Worm (Caenorhabditis elegans) whole organism, L3 larva: ENCODE measurements around the gene pyk-2.
A peak's percentile ranks its signal among the peaks of the same experiment; 100 is the strongest.
"Not testable (repeated sequence)": the region's sequence is repeated elsewhere in the genome, so short reads cannot be mapped to it uniquely, and the experiment has no call there.

Source experiments
- R02D3.7 ChIP-seq: fragments of 150-350 bp; optimal IDR thresholded peaks from 2 replicates; lab custom pipeline; 2014; ENCODE audit warnings: missing biosample characterization, missing genetic modification characterization
- ama-1 ChIP-seq: fragments of 150-350 bp; optimal IDR thresholded peaks from 2 replicates; lab custom pipeline; 2018
- elt-1 ChIP-seq: fragments of 150-350 bp; optimal IDR thresholded peaks from 2 replicates; lab custom pipeline; 2014; ENCODE audit warnings: missing biosample characterization, missing genetic modification characterization
- fkh-2 ChIP-seq: fragments of 150-350 bp; optimal IDR thresholded peaks from 2 replicates; lab custom pipeline; 2014; ENCODE audit warnings: missing biosample characterization, missing genetic modification reagents, missing genetic modification characterization
- jun-1 ChIP-seq: fragments of 150-350 bp; optimal IDR thresholded peaks from 2 replicates; lab custom pipeline; 2014; ENCODE audit warnings: missing biosample characterization, missing genetic modification reagents, missing genetic modification characterization
- lsy-12 ChIP-seq: sonication (generic microtip); optimal IDR thresholded peaks from 2 replicates; lab custom pipeline; 2016; ENCODE audit warnings: mild to moderate bottlenecking, missing genetic modification characterization, missing compliant biosample characterization
- nhr-237 ChIP-seq: fragments of 150-350 bp; optimal IDR thresholded peaks from 2 replicates; lab custom pipeline; 2014; ENCODE audit warnings: missing biosample characterization, missing genetic modification characterization
- nhr-25 ChIP-seq: sonication (generic microtip); optimal IDR thresholded peaks from 2 replicates; lab custom pipeline; 2017; ENCODE audit warnings: missing biosample characterization, missing genetic modification characterization
- nhr-43 ChIP-seq: sonication (generic microtip); optimal IDR thresholded peaks from 2 replicates; lab custom pipeline; 2016; ENCODE audit warnings: mild to moderate bottlenecking, missing genetic modification characterization, missing compliant biosample characterization; ENCODE audit not compliant: poor library complexity, severe bottlenecking
- tbx-2 ChIP-seq: sonication (generic microtip); optimal IDR thresholded peaks from 2 replicates; lab custom pipeline; 2016; ENCODE audit warnings: mild to moderate bottlenecking, missing genetic modification characterization, missing compliant biosample characterization
- unc-39 ChIP-seq: sonication (generic microtip); optimal IDR thresholded peaks from 4 replicates; lab custom pipeline; 2017; ENCODE audit warnings: missing biosample characterization, missing genetic modification characterization
- zag-1 ChIP-seq: fragments of 150-350 bp; optimal IDR thresholded peaks from 2 replicates; lab custom pipeline; 2014; ENCODE audit warnings: missing biosample characterization, missing genetic modification characterization
- ztf-11 ChIP-seq: fragments of 150-350 bp; optimal IDR thresholded peaks from 2 replicates; lab custom pipeline; 2014; ENCODE audit warnings: missing biosample characterization, missing genetic modification characterization

Gene pyk-2

ce11 chrIV:10950363-10951214 lies 40.9 kb downstream of the pyk-2 start:
- peak; percentile 41 for TF ChIP-seq nhr-43
- no peak for TF ChIP-seq ama-1 (lab: Kevin White, UChicago)
- no peak for TF ChIP-seq jun-1 (tag; lab: Kevin White, UChicago)

- TF ChIP-seq nhr-25 (tag; lab: Kevin White, UChicago) (no peak), lsy-12 (no peak)
Observed at ce11 chrIV:10951997-10952396, 42.3 kb downstream of the pyk-2 start, which contains the start of gene Y69E1A.3. Gene Y69E1A.3 (plus strand): TSS chrIV:10952297.

ce11 chrIV:10954955-10955354 lies 45.2 kb downstream of the pyk-2 start, which contains the start of gene Y69E1A.4:
Gene Y69E1A.4 (plus strand): TSS chrIV:10955255.
- TF ChIP-seq nhr-237 (tag; lab: Kevin White, UChicago); ztf-11 (tag; lab: Kevin White, UChicago); nhr-43: not testable (repeated sequence)

- TF ChIP-seq R02D3.7 (tag; lab: Kevin White, UChicago) = no peak
- no peak for TF ChIP-seq fkh-2
- TF ChIP-seq tbx-2 (tag; lab: Kevin White, UChicago) = no peak
- TF ChIP-seq lsy-12 = no peak
- TF ChIP-seq unc-39 (tag; lab: Kevin White, UChicago) = no peak
- TF ChIP-seq, all 47 proteins: peak for 0
Observed at ce11 chrIV:10957583-10958229, 48.0 kb downstream of the pyk-2 start, which contains the start of gene Y69E1A.5. Gene Y69E1A.5 (minus strand): TSS chrIV:10957655.

- no peak for TF ChIP-seq elt-1 (tag; lab: Kevin White, UChicago)
- TF ChIP-seq zag-1 (tag; lab: Kevin White, UChicago) = no peak
Observed at ce11 chrIV:10958230-10958588, 48.5 kb downstream of the pyk-2 start, which contains the start of gene sri-19. Gene sri-19 (plus strand): TSS chrIV:10958372.
